Worm (Caenorhabditis elegans) whole organism, L1 larva: ENCODE measurements around the gene C45G9.15.

Experiments used
- ceh-82 ChIP-seq, 3 experiments: fragments of 150-350 bp in 1 of 3; sonication (generic microtip) in 2 of 3; optimal IDR thresholded peaks; 2 replicates each; lab custom pipeline; 2014 to 2017; ENCODE audit warnings: missing biosample characterization in 3 of 3, missing genetic modification characterization in 3 of 3
- elt-3 ChIP-seq, 6 experiments: fragments of 150-350 bp in 1 of 6; sonication (generic microtip); optimal IDR thresholded peaks; 2 replicates each; lab custom pipeline; 2017 to 2018; ENCODE audit warnings: missing biosample characterization in 6 of 6, missing genetic modification characterization in 6 of 6, inconsistent platforms in 1 of 6
- fkh-4 ChIP-seq: sonication (generic microtip); optimal IDR thresholded peaks from 2 replicates; lab custom pipeline; 2016; ENCODE audit warnings: missing compliant biosample characterization, missing genetic modification characterization, borderline replicate concordance
- mdl-1 ChIP-seq, 2 experiments: fragments of 150-350 bp; optimal IDR thresholded peaks; 2 replicates each; lab custom pipeline; 2014 to 2017; ENCODE audit warnings: missing biosample characterization in 2 of 2, missing genetic modification characterization in 2 of 2, inconsistent platforms in 1 of 2
- pax-3 ChIP-seq: fragments of 200-800 bp; sonication (Bioruptor generic); optimal IDR thresholded peaks from 2 replicates; lab custom pipeline; 2018; ENCODE audit warnings: mild to moderate bottlenecking, missing genetic modification characterization, moderate library complexity, missing compliant biosample characterization
- pqm-1 ChIP-seq: sonication (generic microtip); optimal IDR thresholded peaks from 3 replicates; lab custom pipeline; 2017; ENCODE audit warnings: missing biosample characterization, missing genetic modification characterization
- rnt-1 ChIP-seq: sonication (generic microtip); optimal IDR thresholded peaks from 2 replicates; lab custom pipeline; 2016; ENCODE audit warnings: mild to moderate bottlenecking, missing genetic modification characterization, moderate library complexity, missing compliant biosample characterization
- unc-98 ChIP-seq: fragments of 200-800 bp; sonication (Bioruptor generic); IDR thresholded peaks from 2 replicates; pipeline ENCODE4 v1.3.6; 2022; ENCODE audit warnings: missing genetic modification characterization, missing compliant biosample characterization
- ztf-11 ChIP-seq, 2 experiments: sonication (generic microtip); optimal IDR thresholded peaks; 2 replicates each; lab custom pipeline; 2016 to 2017; ENCODE audit warnings: missing genetic modification characterization in 2 of 2, missing biosample characterization in 1 of 2, missing compliant biosample characterization in 1 of 2
- ztf-4 ChIP-seq: fragments of 150-350 bp; optimal IDR thresholded peaks from 2 replicates; lab custom pipeline; 2014; ENCODE audit warnings: missing biosample characterization, missing genetic modification characterization

ce11 chrIII:5074398-5074797 lies 22.5 kb upstream of the C45G9.15 start, which contains the start of gene ttbk-6:
- TF ChIP-seq elt-3 (tag; optimal IDR thresholded peaks at IDR 0.05; lab: Kevin White, UChicago) (no peak), ztf-4 (tag; lab: Kevin White, UChicago) (no peak), rnt-1 (tag; lab: Kevin White, UChicago) (no peak), unc-98 (GFP tag; lab: Robert Waterston, UW) (no peak), ztf-11 (tag; optimal IDR thresholded peaks at IDR 0.05; lab: Kevin White, UChicago) (no peak), fkh-4 (tag; lab: Kevin White, UChicago) (no peak), mdl-1 (tag; optimal IDR thresholded peaks at IDR 0.05; lab: Kevin White, UChicago) (no peak), pax-3 (tag; lab: Kevin White, UChicago) (no peak), pqm-1 (tag; lab: Kevin White, UChicago) (no peak), ceh-82 (tag; optimal IDR thresholded peaks at IDR 0.05; lab: Kevin White, UChicago) (no peak)
